Fruit fly (Drosophila melanogaster) whole organism, embryonic: ENCODE measurements around the gene Snm1.
A peak's percentile ranks its signal among the peaks of the same experiment; 100 is the strongest.

Experiments
- Asciz ChIP-seq: fragments of 200-800 bp; sonication (Bioruptor generic); optimal IDR thresholded peaks from 2 replicates; lab custom pipeline; 2017; ENCODE audit warnings: missing biosample characterization, mild to moderate bottlenecking, missing genetic modification characterization, missing genetic modification reagents
- Atf3 ChIP-seq: fragments of 200-800 bp; sonication (Bioruptor generic); optimal IDR thresholded peaks from 3 replicates; lab custom pipeline; 2016; ENCODE audit warnings: missing biosample characterization, missing genetic modification characterization
- Atf6 ChIP-seq: fragments of 200-800 bp; sonication (Bioruptor generic); IDR thresholded peaks from 2 replicates; pipeline ENCODE4 v1.3.6; 2022; ENCODE audit warnings: missing biosample characterization, missing genetic modification characterization
- Bdp1 ChIP-seq: fragments of 200-800 bp; sonication (Bioruptor generic); optimal IDR thresholded peaks from 3 replicates; lab custom pipeline; 2016; ENCODE audit warnings: missing biosample characterization, missing genetic modification characterization
- Bgb ChIP-seq: fragments of 200-800 bp; sonication (Bioruptor generic); IDR thresholded peaks from 2 replicates; pipeline ENCODE4 v1.3.6; 2022; ENCODE audit warnings: missing biosample characterization, missing genetic modification characterization; ENCODE audit not compliant: partially characterized antibody
- Blimp-1 ChIP-seq: fragments of 200-800 bp; sonication (Bioruptor generic); optimal IDR thresholded peaks from 3 replicates; lab custom pipeline; 2018; ENCODE audit warnings: missing biosample characterization, missing genetic modification characterization, mild to moderate bottlenecking, moderate library complexity, missing genetic modification reagents
- C15 ChIP-seq: fragments of 200-800 bp; sonication (Bioruptor generic); IDR thresholded peaks from 3 replicates; pipeline ENCODE4 v1.3.6; 2022; ENCODE audit warnings: missing biosample characterization, missing genetic modification characterization
- CG11398 ChIP-seq: fragments of 200-800 bp; sonication (Bioruptor generic); optimal IDR thresholded peaks from 2 replicates; lab custom pipeline; 2016; ENCODE audit warnings: missing biosample characterization, missing genetic modification characterization
- CG12299 ChIP-seq: fragments of 200-800 bp; sonication (Bioruptor generic); optimal IDR thresholded peaks from 2 replicates; lab custom pipeline; 2018; ENCODE audit warnings: missing biosample characterization, mild to moderate bottlenecking, missing genetic modification characterization
- CG12659 ChIP-seq: fragments of 200-800 bp; sonication (Bioruptor generic); optimal IDR thresholded peaks from 3 replicates; lab custom pipeline; 2017; ENCODE audit warnings: mild to moderate bottlenecking, missing biosample characterization, missing genetic modification reagents, missing genetic modification characterization
- CG13624 ChIP-seq: fragments of 200-800 bp; sonication (Bioruptor generic); optimal IDR thresholded peaks from 2 replicates; lab custom pipeline; 2016; ENCODE audit warnings: missing biosample characterization, missing genetic modification characterization
- CG16813 ChIP-seq: fragments of 200-800 bp; sonication (Bioruptor generic); IDR thresholded peaks from 3 replicates; pipeline ENCODE4 v1.3.6; 2022; ENCODE audit warnings: missing biosample characterization, missing genetic modification characterization; ENCODE audit not compliant: partially characterized antibody
- CG17612 ChIP-seq: fragments of 200-800 bp; sonication (Bioruptor generic); IDR thresholded peaks from 2 replicates; pipeline ENCODE4 v1.3.6; 2022; ENCODE audit warnings: missing biosample characterization, missing genetic modification characterization
- CG2120 ChIP-seq: fragments of 200-800 bp; sonication (Bioruptor generic); optimal IDR thresholded peaks from 3 replicates; lab custom pipeline; 2016; ENCODE audit warnings: missing biosample characterization, missing genetic modification characterization
- CG31388 ChIP-seq: fragments of 200-800 bp; sonication (Bioruptor generic); optimal IDR thresholded peaks from 2 replicates; lab custom pipeline; 2016; ENCODE audit warnings: missing biosample characterization, missing genetic modification characterization
- CG32532 ChIP-seq: fragments of 200-800 bp; sonication (Bioruptor generic); IDR thresholded peaks from 2 replicates; pipeline ENCODE4 v1.3.6; 2022; ENCODE audit warnings: missing biosample characterization, missing genetic modification characterization
- CG32772 ChIP-seq: fragments of 200-800 bp; sonication (Bioruptor generic); IDR thresholded peaks from 2 replicates; pipeline ENCODE4 v1.3.6; 2022; ENCODE audit warnings: missing biosample characterization, missing genetic modification characterization
- CG3995 ChIP-seq: fragments of 200-800 bp; sonication (Bioruptor generic); optimal IDR thresholded peaks from 3 replicates; lab custom pipeline; 2016; ENCODE audit warnings: missing biosample characterization, missing genetic modification characterization
- CG6254 ChIP-seq: fragments of 200-800 bp; sonication (Bioruptor generic); optimal IDR thresholded peaks from 3 replicates; lab custom pipeline; 2017; ENCODE audit warnings: mild to moderate bottlenecking, missing biosample characterization, missing genetic modification reagents, missing genetic modification characterization
- CG6791 ChIP-seq: fragments of 200-800 bp; sonication (Bioruptor generic); IDR thresholded peaks from 3 replicates; pipeline ENCODE4 v1.3.6; 2022; ENCODE audit warnings: missing biosample characterization, missing genetic modification characterization; ENCODE audit not compliant: partially characterized antibody
- CG7963 ChIP-seq: fragments of 200-800 bp; sonication (Bioruptor generic); IDR thresholded peaks from 3 replicates; pipeline ENCODE4 v1.3.6; 2022; ENCODE audit warnings: missing biosample characterization, missing genetic modification characterization; ENCODE audit not compliant: partially characterized antibody
- CG8944 ChIP-seq: fragments of 200-800 bp; sonication (Bioruptor generic); optimal IDR thresholded peaks from 3 replicates; lab custom pipeline; 2016; ENCODE audit warnings: missing biosample characterization, missing genetic modification characterization
- CG9609 ChIP-seq: fragments of 200-800 bp; sonication (Bioruptor generic); optimal IDR thresholded peaks from 3 replicates; lab custom pipeline; 2016; ENCODE audit warnings: missing biosample characterization, missing genetic modification characterization
- D ChIP-seq, 2 experiments: fragments of 200-800 bp in 1 of 2; fragments of >200 bp in 1 of 2; sonication (Bioruptor generic) in 1 of 2; optimal IDR thresholded peaks; 2 replicates in 1 of 2; 3 replicates in 1 of 2; lab custom pipeline; 2017; ENCODE audit warnings: mild to moderate bottlenecking in 1 of 2, missing biosample characterization in 1 of 2, missing genetic modification characterization in 1 of 2, missing genetic modification reagents in 1 of 2
- Gsc ChIP-seq: fragments of 200-800 bp; sonication (Bioruptor generic); IDR thresholded peaks from 2 replicates; pipeline ENCODE4 v1.3.6; 2022; ENCODE audit warnings: missing biosample characterization, missing genetic modification characterization
- HLH4C ChIP-seq: fragments of 200-800 bp; sonication (Bioruptor generic); IDR thresholded peaks from 3 replicates; pipeline ENCODE4 v1.3.6; 2022; ENCODE audit warnings: missing biosample characterization, missing genetic modification characterization; ENCODE audit not compliant: partially characterized antibody
- Hsf ChIP-seq: fragments of 200-800 bp; sonication (Bioruptor generic); optimal IDR thresholded peaks from 3 replicates; lab custom pipeline; 2016; ENCODE audit warnings: missing biosample characterization, missing genetic modification characterization
- Lpt ChIP-seq: fragments of >200 bp; optimal IDR thresholded peaks from 2 replicates; lab custom pipeline; 2018; ENCODE audit warnings: missing biosample characterization, missing genetic modification characterization
- Mad ChIP-seq: fragments of 200-800 bp; sonication (Bioruptor generic); optimal IDR thresholded peaks from 2 replicates; lab custom pipeline; 2016; ENCODE audit warnings: missing biosample characterization, missing genetic modification characterization
- Max ChIP-seq: fragments of 200-800 bp; sonication (Bioruptor generic); optimal IDR thresholded peaks from 2 replicates; lab custom pipeline; 2016; ENCODE audit warnings: missing biosample characterization, mild to moderate bottlenecking, missing genetic modification characterization
- Myb ChIP-seq: fragments of 200-800 bp; sonication (Bioruptor generic); optimal IDR thresholded peaks from 2 replicates; lab custom pipeline; 2016; ENCODE audit warnings: missing biosample characterization, missing genetic modification characterization
- Rfx ChIP-seq: fragments of 200-800 bp; sonication (Bioruptor generic); IDR thresholded peaks from 2 replicates; pipeline ENCODE4 v1.3.6; 2022; ENCODE audit warnings: missing biosample characterization, missing genetic modification characterization
- Side ChIP-seq: fragments of 200-800 bp; sonication (Bioruptor generic); optimal IDR thresholded peaks from 2 replicates; lab custom pipeline; 2016; ENCODE audit warnings: missing biosample characterization, missing genetic modification characterization
- Sry-β ChIP-seq: fragments of 200-800 bp; sonication (Bioruptor generic); optimal IDR thresholded peaks from 2 replicates; lab custom pipeline; 2018; ENCODE audit warnings: missing biosample characterization, mild to moderate bottlenecking, missing genetic modification characterization, moderate library complexity
- Stat92E ChIP-seq, 3 experiments: fragments of >200 bp in 2 of 3; fragments of 200-800 bp in 1 of 3; sonication (Bioruptor generic) in 1 of 3; optimal IDR thresholded peaks; 2 replicates each; lab custom pipeline; 2017 to 2019; ENCODE audit warnings: missing biosample characterization in 3 of 3, missing genetic modification characterization in 3 of 3, mild to moderate bottlenecking in 1 of 3, moderate library complexity in 1 of 3
- TFAM ChIP-seq: fragments of 200-800 bp; sonication (Bioruptor generic); optimal IDR thresholded peaks from 2 replicates; lab custom pipeline; 2017; ENCODE audit warnings: missing biosample characterization, missing genetic modification characterization, inconsistent platforms
- amos ChIP-seq: fragments of 200-800 bp; sonication (Bioruptor generic); IDR thresholded peaks from 2 replicates; pipeline ENCODE4 v1.3.6; 2022; ENCODE audit warnings: missing biosample characterization, missing genetic modification characterization; ENCODE audit not compliant: partially characterized antibody
- ase ChIP-seq: fragments of 200-800 bp; sonication (Bioruptor generic); IDR thresholded peaks from 3 replicates; pipeline ENCODE4 v1.3.6; 2022; ENCODE audit warnings: missing biosample characterization, missing genetic modification characterization
- bowl ChIP-seq: fragments of 200-800 bp; sonication (Bioruptor generic); IDR thresholded peaks from 2 replicates; pipeline ENCODE4 v1.3.6; 2022; ENCODE audit warnings: missing biosample characterization, missing genetic modification characterization
- da ChIP-seq: fragments of 200-800 bp; sonication (Bioruptor generic); optimal IDR thresholded peaks from 2 replicates; lab custom pipeline; 2016; ENCODE audit warnings: missing biosample characterization, missing genetic modification characterization
- hb ChIP-seq: fragments of 200-800 bp; sonication (Bioruptor generic); IDR thresholded peaks from 3 replicates; pipeline ENCODE4 v1.3.6; 2022; ENCODE audit warnings: missing biosample characterization, missing genetic modification characterization; ENCODE audit not compliant: partially characterized antibody
- ind ChIP-seq: fragments of 200-800 bp; sonication (Bioruptor generic); optimal IDR thresholded peaks from 3 replicates; lab custom pipeline; 2016; ENCODE audit warnings: missing biosample characterization, missing genetic modification characterization
- maf-S ChIP-seq: fragments of 200-800 bp; sonication (Bioruptor generic); optimal IDR thresholded peaks from 2 replicates; lab custom pipeline; 2016; ENCODE audit warnings: missing biosample characterization, missing genetic modification characterization
- nau ChIP-seq: fragments of 200-800 bp; sonication (Bioruptor generic); optimal IDR thresholded peaks from 3 replicates; lab custom pipeline; 2017; ENCODE audit warnings: missing biosample characterization, mild to moderate bottlenecking, missing genetic modification characterization, missing genetic modification reagents
- nom ChIP-seq: fragments of 200-800 bp; sonication (Bioruptor generic); optimal IDR thresholded peaks from 2 replicates; lab custom pipeline; 2017; ENCODE audit warnings: missing biosample characterization, missing genetic modification characterization, mild to moderate bottlenecking, moderate library complexity, missing genetic modification reagents
- prd ChIP-seq, 3 experiments: fragments of >200 bp in 2 of 3; fragments of 200-800 bp in 1 of 3; sonication (Bioruptor generic) in 1 of 3; optimal IDR thresholded peaks in 2 of 3; IDR thresholded peaks in 1 of 3; 2 replicates in 2 of 3; 3 replicates in 1 of 3; pipeline versions ENCODE4 v1.3.6 to Lab custom; 2017 to 2022; ENCODE audit warnings: missing biosample characterization in 1 of 3, missing genetic modification characterization in 1 of 3
- tap ChIP-seq: fragments of 200-800 bp; optimal IDR thresholded peaks from 3 replicates; lab custom pipeline; 2019; ENCODE audit warnings: missing biosample characterization, mild to moderate bottlenecking, missing genetic modification characterization, moderate library complexity
- wek ChIP-seq: fragments of 200-800 bp; sonication (Bioruptor generic); optimal IDR thresholded peaks from 3 replicates; lab custom pipeline; 2018; ENCODE audit warnings: missing biosample characterization, mild to moderate bottlenecking, missing genetic modification characterization, moderate library complexity
- zf30C ChIP-seq: fragments of 200-800 bp; sonication (Bioruptor generic); optimal IDR thresholded peaks from 3 replicates; lab custom pipeline; 2018; ENCODE audit warnings: missing biosample characterization, mild to moderate bottlenecking, missing genetic modification characterization

The Snm1 gene

dm6 chr3R:5591398-5591853 is 36.5 kb downstream of the Snm1 start, which contains the start of the genes noi and Vha26 (continued):
- TF ChIP-seq D (optimal IDR thresholded peaks at IDR 0.05; lab: Kevin White, UChicago) (no peak), D (GFP tag; optimal IDR thresholded peaks at IDR 0.05; lab: Kevin White, UChicago) (no peak), Atf3 (GFP tag; lab: Kevin White, UChicago) (no peak), Blimp-1 (no peak), Mad (GFP tag; lab: Kevin White, UChicago) (peak; percentile 13), zf30C (GFP tag; lab: Kevin White, UChicago) (peak; percentile 54), bowl (GFP tag; lab: Robert Waterston, UW) (no peak), Gsc (no peak), nom (GFP tag; lab: Kevin White, UChicago) (no peak), CG12299 (tag; lab: Kevin White, UChicago) (no peak), CG12659 (peak; percentile 81), CG31388 (GFP tag; lab: Kevin White, UChicago) (no peak), ind (peak; percentile 38), CG11398 (no peak), Side (no peak), CG17612 (GFP tag; lab: Robert Waterston, UW) (no peak), CG2120 (GFP tag; lab: Kevin White, UChicago) (peak; percentile 70), CG7963 (peak; percentile 51; the same call in 1 of the 3 replicates), CG32772 (no peak), TFAM (no peak), Max (GFP tag; lab: Kevin White, UChicago) (peak; percentile 41), ase (0 out of 3 replicates have a peak, but pooled peaks have one; percentile 8), nau (GFP tag; lab: Kevin White, UChicago) (no peak), hb (GFP tag; lab: Robert Waterston, UW) (peak; percentile 59; the same call in 1 of the 3 replicates), Atf6 (GFP tag; lab: Robert Waterston, UW) (no peak), CG16813 (GFP tag; lab: Robert Waterston, UW) (peak; percentile 73), CG6254 (GFP tag; lab: Kevin White, UChicago) (no peak), CG9609 (GFP tag; lab: Kevin White, UChicago) (no peak), Myb (GFP tag; lab: Kevin White, UChicago) (peak; percentile 63), Lpt (GFP tag; lab: Kevin White, UChicago) (no peak), Sry-β (GFP tag; lab: Kevin White, UChicago) (peak; percentile 18), wek (GFP tag; lab: Kevin White, UChicago) (no peak), tap (tag; lab: Kevin White, UChicago) (no peak), C15 (GFP tag; lab: Robert Waterston, UW) (no peak), amos (peak; percentile 59), maf-S (peak; percentile 6), CG32532 (GFP tag; lab: Robert Waterston, UW) (peak; percentile 64; the same call in 1 of the 2 replicates), CG8944 (GFP tag; lab: Kevin White, UChicago) (no peak), CG13624 (GFP tag; lab: Kevin White, UChicago) (peak; percentile 33), Stat92E (GFP tag; optimal IDR thresholded peaks at IDR 0.05; lab: Kevin White, UChicago) (peak in 1 of 3 experiments; percentile 50), Asciz (GFP tag; lab: Kevin White, UChicago) (no peak), prd (optimal IDR thresholded peaks at IDR 0.05; lab: Kevin White, UChicago) (no peak), prd (GFP tag; IDR thresholded peaks at IDR 0.05; lab: Robert Waterston, UW) (peak; percentile 29; the same call in 1 of the 3 replicates), Bdp1 (GFP tag; lab: Kevin White, UChicago) (peak; percentile 35), Hsf (GFP tag; lab: Kevin White, UChicago) (peak; percentile 38), HLH4C (peak; percentile 69), da (peak; percentile 8), Bgb (GFP tag; lab: Robert Waterston, UW) (peak; percentile 63), CG3995 (peak; percentile 85), Rfx (no peak), CG6791 (peak; percentile 55; the same call in 1 of the 3 replicates)
